Fruit fly (Drosophila melanogaster) Kc167 (cell line): ENCODE results near the gene HipHop.

ENCODE experiments used
- Myc ChIP-seq: fragments of >200 bp; optimal IDR thresholded peaks from 2 replicates; lab custom pipeline; 2017; ENCODE audit warnings: missing external identifiers
- Sin3A ChIP-seq: fragments of >200 bp; optimal IDR thresholded peaks from 2 replicates; lab custom pipeline; 2018; ENCODE audit warnings: missing external identifiers
- h ChIP-seq: fragments of >200 bp; optimal IDR thresholded peaks from 3 replicates; lab custom pipeline; 2018; ENCODE audit warnings: missing external identifiers
- insv ChIP-seq: fragments of >200 bp; optimal IDR thresholded peaks from 3 replicates; lab custom pipeline; 2018; ENCODE audit warnings: missing external identifiers
- psq ChIP-seq: fragments of >200 bp; optimal IDR thresholded peaks from 2 replicates; lab custom pipeline; 2017; ENCODE audit warnings: missing external identifiers
- ttk ChIP-seq: sonication (Bioruptor generic); optimal IDR thresholded peaks from 2 replicates; lab custom pipeline; 2017; ENCODE audit warnings: missing external identifiers

The HipHop gene

dm6 chr3L:18790630-18791167 lies 30.3 kb upstream of the HipHop start:
- no peak for TF ChIP-seq h (lab: Kevin White, UChicago)
- TF ChIP-seq psq: no peak
- no peak for TF ChIP-seq insv
- no peak for TF ChIP-seq ttk (lab: Kevin White, UChicago)
- TF ChIP-seq Sin3A (lab: Kevin White, UChicago): no peak

dm6 chr3L:18791232-18792008 lies 29.6 kb upstream of the HipHop start:
- TF ChIP-seq h (lab: Kevin White, UChicago) (no peak), psq (no peak), Sin3A (lab: Kevin White, UChicago) (no peak), ttk (lab: Kevin White, UChicago) (no peak), Myc (lab: Kevin White, UChicago) (no peak)

dm6 chr3L:18792009-18792339 lies 29.0 kb upstream of the HipHop start:
- TF ChIP-seq h (lab: Kevin White, UChicago): no peak

- TF ChIP-seq insv (no peak), ttk (lab: Kevin White, UChicago) (no peak), Myc (lab: Kevin White, UChicago) (no peak), psq (no peak), h (lab: Kevin White, UChicago) (no peak), Sin3A (lab: Kevin White, UChicago) (no peak)
Observed at dm6 chr3L:18792834-18793233, 28.1 kb upstream of the HipHop start.

- TF ChIP-seq ttk (lab: Kevin White, UChicago) (no peak), insv (no peak), Sin3A (lab: Kevin White, UChicago) (no peak), psq (no peak), h (lab: Kevin White, UChicago) (no peak), Myc (lab: Kevin White, UChicago) (no peak)
Observed at dm6 chr3L:18795056-18795841, 25.7 kb upstream of the HipHop start.

dm6 chr3L:18796376-18796775 lies 24.6 kb upstream of the HipHop start:
- no peak for TF ChIP-seq h (lab: Kevin White, UChicago)
- TF ChIP-seq insv: no peak
- no peak for TF ChIP-seq Sin3A (lab: Kevin White, UChicago)
- no peak for TF ChIP-seq Myc (lab: Kevin White, UChicago)
- no peak for TF ChIP-seq psq
- no peak for TF ChIP-seq ttk (lab: Kevin White, UChicago)

- TF ChIP-seq Myc (lab: Kevin White, UChicago): no peak
- no peak for TF ChIP-seq Sin3A (lab: Kevin White, UChicago)
- no peak for TF ChIP-seq insv
- TF ChIP-seq ttk (lab: Kevin White, UChicago): no peak
- no peak for TF ChIP-seq psq
- TF ChIP-seq h (lab: Kevin White, UChicago): no peak
Observed at dm6 chr3L:18799508-18800062, 21.4 kb upstream of the HipHop start.

dm6 chr3L:18800100-18800841 lies 20.7 kb upstream of the HipHop start:
- no peak for TF ChIP-seq psq
- TF ChIP-seq Myc (lab: Kevin White, UChicago): no peak
- TF ChIP-seq Sin3A (lab: Kevin White, UChicago): no peak

dm6 chr3L:18801194-18801695 lies 19.7 kb upstream of the HipHop start, which contains the start of gene ftz-f1:
Gene ftz-f1 (minus strand): TSS chr3L:18801309.
- TF ChIP-seq h (lab: Kevin White, UChicago): no peak
- TF ChIP-seq ttk (lab: Kevin White, UChicago): no peak
- TF ChIP-seq Myc (lab: Kevin White, UChicago): no peak
- no peak for TF ChIP-seq insv
- no peak for TF ChIP-seq psq
- TF ChIP-seq Sin3A (lab: Kevin White, UChicago): no peak

dm6 chr3L:18809067-18809466 lies 11.9 kb upstream of the HipHop start:
- no peak for TF ChIP-seq Myc (lab: Kevin White, UChicago)
- TF ChIP-seq h (lab: Kevin White, UChicago): no peak
- no peak for TF ChIP-seq psq
- no peak for TF ChIP-seq insv
- TF ChIP-seq ttk (lab: Kevin White, UChicago): no peak
- TF ChIP-seq Sin3A (lab: Kevin White, UChicago): no peak

- TF ChIP-seq Sin3A (lab: Kevin White, UChicago): no peak
- no peak for TF ChIP-seq Myc (lab: Kevin White, UChicago)
- no peak for TF ChIP-seq h (lab: Kevin White, UChicago)
- TF ChIP-seq psq: no peak
- TF ChIP-seq insv: no peak
Observed at dm6 chr3L:18810469-18810868, 10.5 kb upstream of the HipHop start.
